Fruit fly (Drosophila melanogaster): ENCODE results near the gene Diedel.
A peak's percentile ranks its signal among the peaks of the same experiment; 100 is the strongest.

Diedel gene

DNA sequence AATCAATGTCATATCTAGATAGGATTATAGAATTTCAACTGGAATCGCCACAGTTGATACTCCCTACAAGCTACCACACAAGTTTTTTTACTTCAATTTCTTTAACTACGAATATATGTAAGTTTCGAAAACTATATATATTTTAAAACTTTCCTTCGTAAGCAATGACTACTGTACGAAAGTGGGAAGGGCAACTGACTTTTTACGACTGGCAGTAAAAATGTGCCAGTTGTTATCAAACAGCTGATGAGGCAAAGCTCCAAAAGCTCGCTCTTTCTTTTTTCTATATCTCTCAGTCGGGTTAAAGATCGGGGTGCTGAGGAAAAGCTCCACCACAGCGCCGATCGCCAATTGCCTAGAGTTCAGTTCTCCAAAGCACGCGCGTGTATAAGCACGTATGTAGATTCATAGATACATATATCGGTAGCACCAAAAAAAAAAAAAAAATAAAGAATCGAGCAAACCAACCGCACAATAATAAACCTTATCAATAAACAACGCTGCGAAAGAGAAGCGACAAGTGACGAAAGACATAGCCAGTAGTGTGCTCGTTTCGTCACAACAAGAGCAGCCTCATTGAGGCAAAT, 14.6 kb upstream of the Diedel start (continued):
- TF ChIP-seq otp (GFP tag; IDR thresholded peaks at IDR 0.05): no peak; the same call in 1 of the 3 replicates
- peak; percentile 46; the same call in 1 of the 2 replicates for TF ChIP-seq Drgx (GFP tag; IDR thresholded peaks at IDR 0.05)
- no peak for TF ChIP-seq CG10274 (GFP tag; optimal IDR thresholded peaks at IDR 0.05)
- TF ChIP-seq CG15601 (tag; optimal IDR thresholded peaks at IDR 0.05): peak; percentile 40
- peak; percentile 8 for TF ChIP-seq bab2 (GFP tag; optimal IDR thresholded peaks at IDR 0.05)
- peak; percentile 56; the same call in 1 of the 3 replicates for TF ChIP-seq CG17361 (GFP tag; IDR thresholded peaks at IDR 0.05)
- no peak for TF ChIP-seq Hr39 (optimal IDR thresholded peaks at IDR 0.05)
- TF ChIP-seq CG17568 (GFP tag; optimal IDR thresholded peaks at IDR 0.05): no peak
- peak; percentile 93 for TF ChIP-seq Med (GFP tag)
- TF ChIP-seq fru (optimal IDR thresholded peaks at IDR 0.05): no peak
- peak; percentile 12 for TF ChIP-seq CG15011 (GFP tag; optimal IDR thresholded peaks at IDR 0.05)
- TF ChIP-seq dati (GFP tag; IDR thresholded peaks at IDR 0.05): no peak
- TF ChIP-seq fd96Cb (tag; optimal IDR thresholded peaks at IDR 0.05): peak; percentile 60
- no peak for TF ChIP-seq twi (tag; optimal IDR thresholded peaks at IDR 0.05)
- TF ChIP-seq CG1602 (GFP tag; optimal IDR thresholded peaks at IDR 0.05): no peak
- TF ChIP-seq CG16779 (GFP tag; IDR thresholded peaks at IDR 0.05): no peak
- no peak for TF ChIP-seq pb (GFP tag; optimal IDR thresholded peaks at IDR 0.05)
- no peak for TF ChIP-seq Chrac-16 (GFP tag; optimal IDR thresholded peaks at IDR 0.05)
- TF ChIP-seq Ptx1 (GFP tag; IDR thresholded peaks at IDR 0.05): peak; percentile 62
- peak; percentile 69 for TF ChIP-seq CG14667 (GFP tag; IDR thresholded peaks at IDR 0.05)
- peak; percentile 56 for TF ChIP-seq Rx (GFP tag; IDR thresholded peaks at IDR 0.05)
- TF ChIP-seq wek (GFP tag; optimal IDR thresholded peaks at IDR 0.05): peak; percentile 24
- no peak for TF ChIP-seq Dfd (GFP tag; optimal IDR thresholded peaks at IDR 0.05)
- TF ChIP-seq CG6854 (GFP tag; optimal IDR thresholded peaks at IDR 0.05): peak; percentile 42
- TF ChIP-seq CG7745 (tag; optimal IDR thresholded peaks at IDR 0.05): no peak
- TF ChIP-seq BEAF-32 (GFP tag; optimal IDR thresholded peaks at IDR 0.05): no peak
- TF ChIP-seq toy (GFP tag; IDR thresholded peaks at IDR 0.05): peak; percentile 63; the same call in 1 of the 2 replicates
- peak; percentile 71; the same call in 1 of the 2 replicates for TF ChIP-seq CG31441 (GFP tag; IDR thresholded peaks at IDR 0.05)
- no peak for TF ChIP-seq abd-A (tag; optimal IDR thresholded peaks at IDR 0.05)
- TF ChIP-seq CG12942 (GFP tag; optimal IDR thresholded peaks at IDR 0.05): no peak
- peak; percentile 10 for TF ChIP-seq pho (GFP tag; optimal IDR thresholded peaks at IDR 0.05)
- TF ChIP-seq CG18599 (GFP tag; optimal IDR thresholded peaks at IDR 0.05): peak; percentile 68
- no peak for TF ChIP-seq CG8478 (optimal IDR thresholded peaks at IDR 0.05)
- peak; percentile 88 for TF ChIP-seq ci (GFP tag; IDR thresholded peaks at IDR 0.05)
- TF ChIP-seq z (GFP tag; IDR thresholded peaks at IDR 0.05): no peak
- peak; percentile 38 for TF ChIP-seq salm (tag; optimal IDR thresholded peaks at IDR 0.05)
- peak; percentile 24 for TF ChIP-seq CG6683 (GFP tag; optimal IDR thresholded peaks at IDR 0.05)
- TF ChIP-seq rib (GFP tag; IDR thresholded peaks at IDR 0.05): no peak
- no peak for TF ChIP-seq CG4617 (GFP tag; optimal IDR thresholded peaks at IDR 0.05; ENCODE audit: borderline replicate concordance)
- TF ChIP-seq CG12744 (GFP tag; optimal IDR thresholded peaks at IDR 0.05): peak; percentile 33
- peak; percentile 9 for TF ChIP-seq Myb (GFP tag; optimal IDR thresholded peaks at IDR 0.05)
- no peak for TF ChIP-seq btn (GFP tag; optimal IDR thresholded peaks at IDR 0.05)
- peak; percentile 51 for TF ChIP-seq Blimp-1 (GFP tag; optimal IDR thresholded peaks at IDR 0.05)
- peak; percentile 30 for TF ChIP-seq CG10267 (tag; optimal IDR thresholded peaks at IDR 0.05)
- TF ChIP-seq tin (GFP tag; optimal IDR thresholded peaks at IDR 0.05): peak; percentile 4
- peak; percentile 18 for TF ChIP-seq Ets97D (GFP tag; optimal IDR thresholded peaks at IDR 0.05)
- TF ChIP-seq CG2129 (GFP tag; IDR thresholded peaks at IDR 0.05; ENCODE audit: partially characterized antibody): no peak
- TF ChIP-seq trh (GFP tag; optimal IDR thresholded peaks at IDR 0.05): no peak
- peak; percentile 79 for TF ChIP-seq row (GFP tag; IDR thresholded peaks at IDR 0.05)
- peak; percentile 28 for TF ChIP-seq fu2 (GFP tag; optimal IDR thresholded peaks at IDR 0.05)
- no peak for TF ChIP-seq CG3407 (GFP tag; optimal IDR thresholded peaks at IDR 0.05)
- no peak for TF ChIP-seq Max (GFP tag; optimal IDR thresholded peaks at IDR 0.05)
